Worm (Caenorhabditis elegans) whole organism, L3 larva: ENCODE measurements around the gene cest-9.2.

Experiments
- fos-1 ChIP-seq: fragments of 150-350 bp; optimal IDR thresholded peaks from 2 replicates; lab custom pipeline; 2014; ENCODE audit warnings: missing biosample characterization, missing genetic modification characterization
- pha-4 ChIP-seq: fragments of 150-350 bp; optimal IDR thresholded peaks from 2 replicates; lab custom pipeline; 2014; ENCODE audit warnings: missing biosample characterization, missing genetic modification reagents, missing genetic modification characterization
- sea-2 ChIP-seq: fragments of 150-350 bp; sonication (generic microtip); optimal IDR thresholded peaks from 4 replicates; lab custom pipeline; 2014; ENCODE audit warnings: missing biosample characterization, missing genetic modification reagents, missing genetic modification characterization
- snpc-4 ChIP-seq: fragments of 150-350 bp; optimal IDR thresholded peaks from 2 replicates; lab custom pipeline; 2014; ENCODE audit warnings: missing biosample characterization, missing genetic modification characterization
- unc-39 ChIP-seq: sonication (generic microtip); optimal IDR thresholded peaks from 4 replicates; lab custom pipeline; 2017; ENCODE audit warnings: missing biosample characterization, missing genetic modification characterization
- ztf-4 ChIP-seq: fragments of 150-350 bp; optimal IDR thresholded peaks from 2 replicates; lab custom pipeline; 2014; ENCODE audit warnings: missing biosample characterization, missing genetic modification characterization

- TF ChIP-seq fos-1 (no peak), pha-4 (tag; lab: Kevin White, UChicago) (no peak), snpc-4 (tag; lab: Kevin White, UChicago) (no peak), sea-2 (GFP tag; lab: Kevin White, UChicago) (no peak), ztf-4 (tag; lab: Kevin White, UChicago) (no peak), unc-39 (tag; lab: Kevin White, UChicago) (no peak)
Measured at ce11 chrX:12227130-12227529, 5.2 kb downstream of the cest-9.2 start.
